Worm (Caenorhabditis elegans): Measurements from ENCODE around the gene F52B11.5.

The F52B11.5 gene

DNA sequence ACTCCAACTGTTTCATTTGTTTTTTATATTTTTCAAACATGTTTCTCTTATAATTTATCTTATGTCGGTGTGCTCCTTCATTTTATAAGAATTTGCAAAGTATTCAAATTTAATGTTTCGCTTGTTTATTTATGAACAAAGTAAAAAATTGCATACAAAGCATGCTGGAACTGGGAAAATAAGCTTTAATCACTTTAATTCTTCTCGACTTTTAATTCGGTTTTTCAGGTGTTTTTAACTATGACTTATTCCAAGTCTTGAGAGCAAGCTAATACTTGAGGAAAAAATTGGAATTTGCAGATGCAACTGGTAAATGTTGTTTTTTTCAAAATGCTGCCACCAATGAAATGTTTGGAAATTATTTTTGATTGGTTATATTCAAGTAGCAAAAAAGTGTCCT lies 28.7 kb upstream of the F52B11.5 start, which contains the start of gene srz-59:
TSS of gene srz-59 (plus strand) at position 301 of the 400 bp plus-strand sequence.
- no peak for TF ChIP-seq hmg-11 (tag; optimal IDR thresholded peaks at IDR 0.05)
- no peak for TF ChIP-seq nhr-12 (tag; optimal IDR thresholded peaks at IDR 0.05)
- TF ChIP-seq unc-39 (tag; optimal IDR thresholded peaks at IDR 0.05), result no peak
- TF ChIP-seq nhr-237 (tag; optimal IDR thresholded peaks at IDR 0.05), result no peak
- no peak for TF ChIP-seq nhr-23 (tag; optimal IDR thresholded peaks at IDR 0.05)
- TF ChIP-seq ztf-11 (tag; optimal IDR thresholded peaks at IDR 0.05), result no peak
- TF ChIP-seq jun-1 (tag; optimal IDR thresholded peaks at IDR 0.05), result no peak
- no peak for TF ChIP-seq egl-5 (tag; optimal IDR thresholded peaks at IDR 0.05)
- no peak for TF ChIP-seq zag-1 (tag; optimal IDR thresholded peaks at IDR 0.05)
- TF ChIP-seq nhr-67 (tag; optimal IDR thresholded peaks at IDR 0.05), result no peak
- no peak for TF ChIP-seq nhr-76 (tag; optimal IDR thresholded peaks at IDR 0.05)
- TF ChIP-seq ama-1 (optimal IDR thresholded peaks at IDR 0.05), result no peak
- TF ChIP-seq ceh-9 (tag; optimal IDR thresholded peaks at IDR 0.05), result no peak
- no peak for TF ChIP-seq ceh-82 (tag; optimal IDR thresholded peaks at IDR 0.05)
- no peak for TF ChIP-seq elt-1 (tag; optimal IDR thresholded peaks at IDR 0.05)
- TF ChIP-seq nhr-43 (tag; optimal IDR thresholded peaks at IDR 0.05; ENCODE audit: poor library complexity, severe bottlenecking), result no peak
- no peak for TF ChIP-seq lin-39 (tag; optimal IDR thresholded peaks at IDR 0.05)

- TF ChIP-seq hmg-11 (tag; optimal IDR thresholded peaks at IDR 0.05) (no peak), nhr-76 (tag; optimal IDR thresholded peaks at IDR 0.05) (no peak), lin-15B (tag; optimal IDR thresholded peaks at IDR 0.05) (no peak), nhr-11 (tag; optimal IDR thresholded peaks at IDR 0.05) (no peak), eor-1 (tag; optimal IDR thresholded peaks at IDR 0.05) (no peak), ceh-16 (tag; optimal IDR thresholded peaks at IDR 0.05) (no peak), ceh-28 (tag; optimal IDR thresholded peaks at IDR 0.05) (no peak), nhr-67 (tag; optimal IDR thresholded peaks at IDR 0.05) (no peak), nhr-25 (tag; optimal IDR thresholded peaks at IDR 0.05) (no peak), nhr-43 (tag; optimal IDR thresholded peaks at IDR 0.05; ENCODE audit: poor library complexity, severe bottlenecking) (no peak), unc-62 (GFP tag; optimal IDR thresholded peaks at IDR 0.05) (no peak)
Observed at ce11 chrIV:14129091-14129490, 26.1 kb upstream of the F52B11.5 start, which contains the start of gene srz-42. Gene srz-42, plus strand, starts transcription at chrIV:14129391.

DNA sequence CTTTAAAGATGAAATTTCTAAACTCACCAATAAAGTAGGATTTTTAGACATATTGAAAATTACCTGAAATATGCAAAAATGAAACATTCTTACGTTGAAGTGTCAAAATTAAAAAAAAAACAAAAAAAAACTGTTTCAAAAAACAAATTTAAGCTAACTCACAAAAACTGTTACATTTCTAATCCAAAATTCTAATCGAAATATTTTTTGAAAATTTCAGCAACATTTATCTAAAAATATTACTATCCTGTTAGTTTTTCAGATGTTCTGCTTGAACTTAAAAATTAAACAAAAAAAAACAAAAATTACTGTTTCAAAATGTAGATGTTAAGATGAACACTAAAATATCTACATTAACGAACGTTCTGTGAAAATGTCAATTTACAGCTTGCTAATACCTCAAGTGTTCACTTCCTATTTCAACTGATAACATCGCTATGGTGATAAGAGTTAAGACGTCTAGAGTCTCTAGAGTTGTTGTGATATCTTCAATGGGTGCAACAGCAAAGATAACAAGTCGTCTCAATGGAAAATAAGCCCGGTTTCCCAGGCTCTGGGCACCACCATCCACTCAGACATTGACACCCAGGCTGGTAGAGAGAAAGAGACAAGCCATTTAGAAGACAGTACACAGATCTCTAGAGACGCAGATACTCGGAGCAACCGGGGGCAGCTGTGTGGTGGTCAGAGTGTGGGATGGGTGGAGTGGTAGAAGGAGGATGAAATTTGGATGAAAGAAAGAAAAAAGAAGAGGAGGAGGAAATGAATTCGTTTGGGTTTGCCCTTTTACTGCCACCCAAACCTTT lies 25.0 kb upstream of the F52B11.5 start, which contains the start of gene H12I19.115:
TSS of gene H12I19.115 (minus strand) at position 51 of the 806 bp plus-strand sequence.
- TF ChIP-seq nhr-11 (tag; optimal IDR thresholded peaks at IDR 0.05) (no peak), nfya-1 (tag; optimal IDR thresholded peaks at IDR 0.05; ENCODE audit: insufficient read depth) (peak; percentile 66), ztf-11 (tag; optimal IDR thresholded peaks at IDR 0.05) (no peak), lin-39 (tag; optimal IDR thresholded peaks at IDR 0.05) (peak; percentile 58), elt-2 (tag; optimal IDR thresholded peaks at IDR 0.05) (peak; percentile 69)

DNA sequence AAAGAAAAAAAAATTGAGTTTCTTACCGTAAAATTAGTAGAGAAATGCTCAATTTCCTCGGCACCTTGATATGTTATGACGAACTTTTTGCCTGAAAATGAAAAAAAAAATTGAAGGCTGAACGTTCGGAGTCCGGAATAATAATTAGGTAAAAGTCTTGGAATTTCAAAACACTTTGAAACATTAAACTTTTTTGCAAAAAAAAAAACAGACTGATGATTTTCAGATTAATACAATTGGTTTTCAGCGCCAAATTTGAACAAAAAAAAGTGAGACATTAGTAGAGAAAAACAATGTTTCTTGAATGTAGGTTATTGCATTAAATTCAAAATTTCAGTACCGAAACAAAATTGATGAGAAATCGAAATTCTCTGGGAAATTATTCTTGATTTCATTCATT lies 20.9 kb upstream of the F52B11.5 start, which contains the start of gene nkcc-1:
TSS of gene nkcc-1 (minus strand) at position 101 of the 400 bp plus-strand sequence.
- TF ChIP-seq ceh-82 (tag; optimal IDR thresholded peaks at IDR 0.05) (no peak), nhr-43 (tag; optimal IDR thresholded peaks at IDR 0.05; ENCODE audit: poor library complexity, severe bottlenecking) (no peak), nfya-1 (tag; optimal IDR thresholded peaks at IDR 0.05; ENCODE audit: insufficient read depth) (no peak), elt-3 (tag; optimal IDR thresholded peaks at IDR 0.05) (no peak), nhr-25 (tag; optimal IDR thresholded peaks at IDR 0.05) (no peak), fkh-10 (GFP tag; optimal IDR thresholded peaks at IDR 0.05) (no peak), tbx-2 (tag; optimal IDR thresholded peaks at IDR 0.05) (no peak), aly-2 (tag; optimal IDR thresholded peaks at IDR 0.05) (no peak), sea-2 (GFP tag; optimal IDR thresholded peaks at IDR 0.05) (no peak), ama-1 (optimal IDR thresholded peaks at IDR 0.05) (no peak), lin-15B (tag; optimal IDR thresholded peaks at IDR 0.05) (no peak), skn-1 (tag; optimal IDR thresholded peaks at IDR 0.05) (no peak), fos-1 (tag; optimal IDR thresholded peaks at IDR 0.05) (no peak), lsy-12 (tag; optimal IDR thresholded peaks at IDR 0.05) (no peak), nhr-12 (tag; optimal IDR thresholded peaks at IDR 0.05) (no peak), nhr-76 (tag; optimal IDR thresholded peaks at IDR 0.05) (no peak), mml-1 (tag; optimal IDR thresholded peaks at IDR 0.05) (no peak), pha-4 (tag; optimal IDR thresholded peaks at IDR 0.05) (no peak), ztf-4 (tag; optimal IDR thresholded peaks at IDR 0.05) (no peak)
